Worm (Caenorhabditis elegans): ENCODE results near the gene gln-1.

DNA sequence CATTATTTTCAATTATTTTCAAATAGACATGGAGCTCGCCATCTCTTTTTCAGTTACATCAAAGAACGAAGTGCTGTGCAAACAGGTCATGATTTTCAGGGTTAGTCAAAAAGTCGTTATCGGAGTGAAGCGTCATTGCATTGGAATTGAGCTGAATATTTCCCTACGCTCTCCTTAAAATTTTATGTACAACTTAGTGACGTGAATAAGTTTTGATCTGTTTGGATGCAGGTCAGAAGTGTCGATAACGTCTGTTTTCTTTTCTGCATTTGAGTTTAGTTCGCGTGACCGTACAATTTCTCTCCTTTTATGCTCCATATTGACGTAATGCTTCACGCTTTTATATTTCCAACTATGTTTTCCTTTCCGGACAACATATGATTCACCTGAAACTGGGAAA lies 33.1 kb upstream of the gln-1 start:
- no peak for TF ChIP-seq snpc-4 (tag; optimal IDR thresholded peaks at IDR 0.05)
- no peak for TF ChIP-seq elt-3 (tag; optimal IDR thresholded peaks at IDR 0.05)
- TF ChIP-seq grh-1 (GFP tag; IDR thresholded peaks at IDR 0.05) = no peak
- no peak for TF ChIP-seq dpl-1 (GFP tag; optimal IDR thresholded peaks at IDR 0.05)
- no peak for TF ChIP-seq egl-13 (tag; optimal IDR thresholded peaks at IDR 0.05)
- no peak for TF ChIP-seq nhr-12 (tag; optimal IDR thresholded peaks at IDR 0.05)
- no peak for TF ChIP-seq nhr-237 (tag; optimal IDR thresholded peaks at IDR 0.05)
- TF ChIP-seq skn-1 (tag; optimal IDR thresholded peaks at IDR 0.05) = no peak
- TF ChIP-seq rnt-1 (tag; optimal IDR thresholded peaks at IDR 0.05) = no peak
- TF ChIP-seq lsy-2 (tag; optimal IDR thresholded peaks at IDR 0.05) = no peak
- TF ChIP-seq unc-62 (GFP tag; optimal IDR thresholded peaks at IDR 0.05) = no peak
